Worm (Caenorhabditis elegans) whole organism, L4 larva: ENCODE results near the gene C08B6.5.

ENCODE experiments used
- aha-1 ChIP-seq: fragments of 150-350 bp; peaks from one replicate; lab custom pipeline; 2014; ENCODE audit warnings: missing biosample characterization, missing genetic modification characterization
- fos-1 ChIP-seq: fragments of 150-350 bp; optimal IDR thresholded peaks from 2 replicates; lab custom pipeline; 2014; ENCODE audit warnings: missing biosample characterization, missing genetic modification characterization
- lin-15B ChIP-seq: fragments of 150-350 bp; sonication (generic microtip); optimal IDR thresholded peaks from 3 replicates; lab custom pipeline; 2014; ENCODE audit warnings: missing biosample characterization, missing genetic modification characterization
- nhr-237 ChIP-seq: sonication (generic microtip); optimal IDR thresholded peaks from 2 replicates; lab custom pipeline; 2017; ENCODE audit warnings: missing biosample characterization, missing genetic modification characterization
- nhr-41 ChIP-seq: fragments of 200-800 bp; sonication (Bioruptor generic); IDR thresholded peaks from 2 replicates; pipeline ENCODE4 v1.3.6; 2022; ENCODE audit warnings: missing genetic modification reagents, missing genetic modification characterization, missing compliant biosample characterization
- nhr-77 ChIP-seq: fragments of 150-350 bp; optimal IDR thresholded peaks from 2 replicates; lab custom pipeline; 2014; ENCODE audit warnings: missing biosample characterization, missing genetic modification characterization
- spr-3 ChIP-seq: fragments of 200-800 bp; sonication (Bioruptor generic); optimal IDR thresholded peaks from 2 replicates; lab custom pipeline; 2018; ENCODE audit warnings: mild to moderate bottlenecking, missing genetic modification characterization, missing compliant biosample characterization

- TF ChIP-seq fos-1: no peak
- peak; percentile 35 for TF ChIP-seq nhr-77 (tag; lab: Kevin White, UChicago)
- peak; percentile 73 for TF ChIP-seq aha-1
- no peak for TF ChIP-seq spr-3 (GFP tag; lab: Kevin White, UChicago)
- TF ChIP-seq nhr-237 (tag; lab: Kevin White, UChicago): no peak
- TF ChIP-seq lin-15B: no peak
- TF ChIP-seq nhr-41 (GFP tag; lab: Robert Waterston, UW): no peak
Observed at ce11 chrV:10160954-10161353, 43.4 kb downstream of the C08B6.5 start, which contains the start of gene C51E3.10.
